Worm (Caenorhabditis elegans) whole organism, late embryonic: Measurements from ENCODE around the gene spc-1.

ENCODE experiments used
- C08G9.2 ChIP-seq: sonication (generic microtip); optimal IDR thresholded peaks from 2 replicates; lab custom pipeline; 2016; ENCODE audit warnings: mild to moderate bottlenecking, missing genetic modification characterization, moderate library complexity, missing compliant biosample characterization
- C38D4.7 ChIP-seq: fragments of 200-800 bp; sonication (Bioruptor generic); optimal IDR thresholded peaks from 2 replicates; lab custom pipeline; 2018; ENCODE audit warnings: mild to moderate bottlenecking, missing genetic modification characterization, moderate library complexity, missing compliant biosample characterization
- F13H6.1 ChIP-seq: sonication (generic microtip); optimal IDR thresholded peaks from 2 replicates; lab custom pipeline; 2016; ENCODE audit warnings: missing genetic modification characterization, missing compliant biosample characterization
- T23F11.4 ChIP-seq: fragments of 200-800 bp; sonication (Bioruptor generic); optimal IDR thresholded peaks from 2 replicates; lab custom pipeline; 2018; ENCODE audit warnings: mild to moderate bottlenecking, missing genetic modification characterization, missing compliant biosample characterization
- Y22D7AL.16 ChIP-seq: sonication (generic microtip); optimal IDR thresholded peaks from 2 replicates; lab custom pipeline; 2016; ENCODE audit warnings: missing genetic modification characterization, missing compliant biosample characterization
- ahr-1 ChIP-seq: sonication (generic microtip); optimal IDR thresholded peaks from 2 replicates; lab custom pipeline; 2016; ENCODE audit warnings: missing genetic modification characterization, missing compliant biosample characterization
- ama-1 ChIP-seq: fragments of 150-350 bp; optimal IDR thresholded peaks from 2 replicates; lab custom pipeline; 2014
- ceh-14 ChIP-seq: sonication (generic microtip); optimal IDR thresholded peaks from 2 replicates; lab custom pipeline; 2016; ENCODE audit warnings: missing genotype, missing genetic modification characterization, missing compliant biosample characterization
- ceh-2 ChIP-seq: sonication (generic microtip); optimal IDR thresholded peaks from 2 replicates; lab custom pipeline; 2016; ENCODE audit warnings: missing genotype, missing genetic modification characterization, missing compliant biosample characterization
- ceh-30 ChIP-seq: fragments of 150-350 bp; optimal IDR thresholded peaks from 2 replicates; lab custom pipeline; 2014; ENCODE audit warnings: missing biosample characterization, missing genetic modification characterization
- ceh-31 ChIP-seq: sonication (generic microtip); optimal IDR thresholded peaks from 2 replicates; lab custom pipeline; 2016; ENCODE audit warnings: missing genetic modification characterization, missing compliant biosample characterization
- ceh-34 ChIP-seq: sonication (generic microtip); optimal IDR thresholded peaks from 2 replicates; lab custom pipeline; 2016; ENCODE audit warnings: mild to moderate bottlenecking, missing genetic modification characterization, missing compliant biosample characterization
- ceh-48 ChIP-seq: sonication (generic microtip); optimal IDR thresholded peaks from 2 replicates; lab custom pipeline; 2016; ENCODE audit warnings: missing genetic modification characterization, inconsistent platforms, missing compliant biosample characterization
- ceh-9 ChIP-seq: sonication (generic microtip); optimal IDR thresholded peaks from 2 replicates; lab custom pipeline; 2016; ENCODE audit warnings: mild to moderate bottlenecking, missing genetic modification characterization, inconsistent platforms, missing compliant biosample characterization
- dve-1 ChIP-seq: sonication (generic microtip); optimal IDR thresholded peaks from 2 replicates; lab custom pipeline; 2017; ENCODE audit warnings: antibody characterized with exemption, mild to moderate bottlenecking, missing genetic modification characterization, missing compliant biosample characterization
- eyg-1 ChIP-seq: sonication (generic microtip); optimal IDR thresholded peaks from 2 replicates; lab custom pipeline; 2016; ENCODE audit warnings: missing genotype, missing genetic modification characterization, missing compliant biosample characterization
- gmeb-2 ChIP-seq: sonication (generic microtip); optimal IDR thresholded peaks from 2 replicates; lab custom pipeline; 2016; ENCODE audit warnings: missing genetic modification characterization, inconsistent platforms, missing compliant biosample characterization
- hlh-13 ChIP-seq: fragments of 200-800 bp; sonication (Bioruptor generic); optimal IDR thresholded peaks from 2 replicates; lab custom pipeline; 2018; ENCODE audit warnings: mild to moderate bottlenecking, missing genetic modification characterization, missing compliant biosample characterization
- hlh-6 ChIP-seq: sonication (generic microtip); optimal IDR thresholded peaks from 2 replicates; lab custom pipeline; 2016; ENCODE audit warnings: missing genotype, missing genetic modification characterization, missing compliant biosample characterization
- hlh-8 ChIP-seq: sonication (generic microtip); optimal IDR thresholded peaks from 2 replicates; lab custom pipeline; 2016; ENCODE audit warnings: missing genotype, missing genetic modification characterization, missing compliant biosample characterization
- lim-6 ChIP-seq: sonication (generic microtip); optimal IDR thresholded peaks from 2 replicates; lab custom pipeline; 2016; ENCODE audit warnings: missing genetic modification characterization, missing compliant biosample characterization
- madf-2 ChIP-seq: sonication (generic microtip); optimal IDR thresholded peaks from 2 replicates; lab custom pipeline; 2017; ENCODE audit warnings: missing genetic modification characterization, missing compliant biosample characterization
- mec-3 ChIP-seq: sonication (generic microtip); optimal IDR thresholded peaks from 2 replicates; lab custom pipeline; 2016; ENCODE audit warnings: borderline replicate concordance, missing genetic modification characterization, missing compliant biosample characterization
- nfya-1 ChIP-seq: sonication (generic microtip); optimal IDR thresholded peaks from 2 replicates; lab custom pipeline; 2017; ENCODE audit warnings: missing genetic modification characterization, mild to moderate bottlenecking, missing compliant biosample characterization, antibody characterized with exemption, moderate library complexity
- nhr-11 ChIP-seq: fragments of 150-350 bp; optimal IDR thresholded peaks from 2 replicates; lab custom pipeline; 2014; ENCODE audit warnings: missing biosample characterization, missing genetic modification characterization
- odd-2 ChIP-seq: sonication (generic microtip); optimal IDR thresholded peaks from 2 replicates; lab custom pipeline; 2017; ENCODE audit warnings: antibody characterized with exemption, mild to moderate bottlenecking, missing genetic modification characterization, missing compliant biosample characterization
- pag-3 ChIP-seq: sonication (generic microtip); optimal IDR thresholded peaks from 2 replicates; lab custom pipeline; 2016; ENCODE audit warnings: missing compliant biosample characterization, missing genetic modification characterization, borderline replicate concordance
- pat-9 ChIP-seq: fragments of 200-800 bp; sonication (Bioruptor generic); optimal IDR thresholded peaks from 2 replicates; lab custom pipeline; 2018; ENCODE audit warnings: mild to moderate bottlenecking, missing genetic modification characterization, moderate library complexity, missing compliant biosample characterization
- pax-1 ChIP-seq: fragments of 150-350 bp; optimal IDR thresholded peaks from 2 replicates; lab custom pipeline; 2014; ENCODE audit warnings: missing biosample characterization, missing genetic modification characterization
- rnt-1 ChIP-seq: sonication (generic microtip); optimal IDR thresholded peaks from 2 replicates; lab custom pipeline; 2016; ENCODE audit warnings: missing genetic modification characterization, missing compliant biosample characterization
- sdc-2 ChIP-seq: sonication (generic microtip); optimal IDR thresholded peaks from 2 replicates; lab custom pipeline; 2016; ENCODE audit warnings: missing genotype, missing genetic modification characterization, missing compliant biosample characterization
- sox-2 ChIP-seq: fragments of 200-800 bp; sonication (Bioruptor generic); IDR thresholded peaks from 2 replicates; pipeline ENCODE4 v1.3.6; 2022; ENCODE audit warnings: missing genetic modification reagents, missing genetic modification characterization, missing compliant biosample characterization
- sox-4 ChIP-seq: sonication (generic microtip); optimal IDR thresholded peaks from 2 replicates; lab custom pipeline; 2017; ENCODE audit warnings: mild to moderate bottlenecking, missing genetic modification characterization, inconsistent platforms, missing compliant biosample characterization
- tbx-2 ChIP-seq: sonication (generic microtip); optimal IDR thresholded peaks from 2 replicates; lab custom pipeline; 2016; ENCODE audit warnings: missing genetic modification characterization, missing compliant biosample characterization
- tbx-7 ChIP-seq: sonication (generic microtip); optimal IDR thresholded peaks from 2 replicates; lab custom pipeline; 2016; ENCODE audit warnings: missing genotype, missing genetic modification characterization, missing compliant biosample characterization
- ttx-3 ChIP-seq: sonication (generic microtip); optimal IDR thresholded peaks from 2 replicates; lab custom pipeline; 2016; ENCODE audit warnings: missing genetic modification reagents, missing genetic modification characterization, missing compliant biosample characterization
- unc-3 ChIP-seq, 2 experiments: fragments of 200-800 bp in 1 of 2; sonication (Bioruptor generic) in 1 of 2; sonication (generic microtip) in 1 of 2; conservative IDR thresholded peaks in 1 of 2; optimal IDR thresholded peaks in 1 of 2; 2 replicates each; pipeline versions ENCODE4 v1.3.6 to Lab custom; 2016 to 2022; ENCODE audit warnings: missing compliant biosample characterization in 2 of 2, missing genetic modification characterization in 2 of 2, missing genetic modification reagents in 1 of 2
- unc-42 ChIP-seq: sonication (generic microtip); optimal IDR thresholded peaks from 2 replicates; lab custom pipeline; 2016; ENCODE audit warnings: missing genotype, missing genetic modification characterization, missing compliant biosample characterization
- unc-86 ChIP-seq: sonication (generic microtip); optimal IDR thresholded peaks from 2 replicates; lab custom pipeline; 2016; ENCODE audit warnings: missing genetic modification characterization, missing compliant biosample characterization

The spc-1 gene

DNA sequence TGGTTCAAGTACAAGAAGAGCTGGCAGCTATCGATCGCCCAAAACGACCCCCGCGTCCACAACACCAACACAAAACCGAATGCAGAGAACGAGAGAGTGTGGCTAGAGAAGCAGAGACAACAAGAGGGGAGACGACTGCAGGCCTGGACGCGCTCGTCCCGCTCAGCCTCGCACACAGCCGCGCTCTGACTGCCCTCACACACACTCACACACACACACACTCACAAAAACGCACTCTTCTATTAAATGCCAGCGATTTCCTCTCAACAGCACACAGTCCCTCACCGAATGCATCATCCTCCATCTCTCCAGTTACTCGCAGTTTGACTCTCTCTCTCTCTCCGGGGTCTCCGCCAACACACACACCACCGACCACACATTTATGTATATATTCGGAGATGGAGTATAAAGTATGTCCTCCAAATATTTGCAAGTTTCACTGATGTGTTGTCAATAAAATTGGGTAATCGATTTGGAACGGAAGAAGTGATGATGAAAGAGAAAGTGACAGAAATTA, 805 bp upstream of the spc-1 start (continued):
- TF ChIP-seq madf-2 (peak; percentile 31), odd-2 (no peak), sox-4 (tag; lab: Kevin White, UChicago) (peak; percentile 74), T23F11.4 (GFP tag; lab: Kevin White, UChicago) (peak; percentile 72), ceh-30 (tag; lab: Kevin White, UChicago) (no peak), nhr-11 (no peak), hlh-6 (tag; lab: Kevin White, UChicago) (peak; percentile 80), tbx-7 (tag; lab: Kevin White, UChicago) (peak; percentile 46), ttx-3 (no peak), F13H6.1 (tag; lab: Kevin White, UChicago) (peak; percentile 76), pat-9 (tag; lab: Kevin White, UChicago) (peak; percentile 62), tbx-2 (peak; percentile 96), ahr-1 (tag; lab: Kevin White, UChicago) (no peak), ceh-48 (tag; lab: Kevin White, UChicago) (peak; percentile 65), ceh-14 (tag; lab: Kevin White, UChicago) (peak; percentile 75), ceh-34 (tag; lab: Kevin White, UChicago) (peak; percentile 97), sdc-2 (tag; lab: Kevin White, UChicago) (peak; percentile 88), mec-3 (tag; lab: Kevin White, UChicago) (no peak), Y22D7AL.16 (tag; lab: Kevin White, UChicago) (peak; percentile 42), eyg-1 (tag; lab: Kevin White, UChicago) (peak; percentile 59), unc-3 (GFP tag; conservative IDR thresholded peaks at IDR 0.05; lab: Robert Waterston, UW) (no peak; the same call in 1 of the 2 replicates), unc-3 (tag; optimal IDR thresholded peaks at IDR 0.05; lab: Kevin White, UChicago) (peak; percentile 43), ceh-9 (tag; lab: Kevin White, UChicago) (no peak)
- TF ChIP-seq, all 69 proteins: peak for 50

DNA sequence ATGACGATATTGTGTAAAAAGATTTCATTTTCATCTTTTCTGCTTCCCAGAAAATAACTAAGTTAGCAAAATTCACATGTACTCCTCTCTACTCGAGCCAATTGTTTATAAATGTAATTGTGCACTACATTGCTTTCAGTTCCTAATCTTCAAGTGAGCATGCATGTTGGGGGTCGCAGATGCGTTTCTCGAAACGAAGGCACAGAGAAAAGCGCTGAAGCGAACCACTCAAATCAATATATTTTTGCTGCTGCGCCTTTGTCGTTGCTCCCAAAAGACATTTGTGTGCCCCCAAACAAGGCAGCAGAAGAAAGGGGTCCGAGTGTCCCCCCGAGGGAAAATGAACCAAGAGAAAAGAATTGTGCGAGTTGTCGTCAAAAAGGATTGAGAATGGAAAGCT, 646 bp downstream of the spc-1 start:
- peak; percentile 33 for TF ChIP-seq ceh-14 (tag; lab: Kevin White, UChicago)
- no peak for TF ChIP-seq unc-86
- peak; percentile 6 for TF ChIP-seq tbx-2
- TF ChIP-seq ceh-30 (tag; lab: Kevin White, UChicago), result no peak
- no peak for TF ChIP-seq sdc-2 (tag; lab: Kevin White, UChicago)
- TF ChIP-seq lim-6, result no peak
- no peak for TF ChIP-seq pax-1 (tag; lab: Kevin White, UChicago)
- no peak for TF ChIP-seq ceh-2
- TF ChIP-seq ceh-31, result peak; percentile 61
- TF ChIP-seq unc-42 (tag; lab: Kevin White, UChicago), result peak; percentile 87
- TF ChIP-seq unc-3 (GFP tag; conservative IDR thresholded peaks at IDR 0.05; lab: Robert Waterston, UW), result no peak
- TF ChIP-seq unc-3 (tag; optimal IDR thresholded peaks at IDR 0.05; lab: Kevin White, UChicago), result peak; percentile 20
- TF ChIP-seq ceh-48 (tag; lab: Kevin White, UChicago), result peak; percentile 70
- peak; percentile 19 for TF ChIP-seq nfya-1
- no peak for TF ChIP-seq C38D4.7 (GFP tag; lab: Kevin White, UChicago)
- TF ChIP-seq hlh-8 (tag; lab: Kevin White, UChicago), result no peak
- TF ChIP-seq F13H6.1 (tag; lab: Kevin White, UChicago), result no peak
- TF ChIP-seq pag-3, result no peak

DNA sequence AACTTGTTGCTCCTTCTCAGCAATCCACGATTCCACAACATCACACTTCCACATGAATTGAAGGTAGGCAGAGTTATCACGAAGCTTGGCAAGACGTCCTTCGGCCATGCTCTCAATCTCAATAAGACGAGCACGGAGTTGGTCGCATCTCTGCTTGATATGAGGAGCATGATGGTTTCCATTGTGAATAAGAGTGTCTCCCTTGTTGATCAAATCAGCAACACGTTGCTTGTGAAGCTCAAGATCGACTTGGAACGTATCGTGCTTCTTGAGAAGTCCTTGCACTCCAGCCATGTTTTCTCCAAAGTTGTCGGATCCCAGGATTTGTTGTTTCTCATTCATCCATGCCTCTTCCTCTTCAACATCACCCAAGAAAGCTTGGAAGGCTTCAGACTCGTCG, 7.3 kb downstream of the spc-1 start:
- TF ChIP-seq gmeb-2 (tag; lab: Kevin White, UChicago), result no peak
- no peak for TF ChIP-seq ama-1
- TF ChIP-seq rnt-1 (tag; lab: Kevin White, UChicago), result no peak
- TF ChIP-seq hlh-13 (GFP tag; lab: Kevin White, UChicago), result no peak
- no peak for TF ChIP-seq sox-2 (GFP tag; lab: Robert Waterston, UW)
- TF ChIP-seq F13H6.1 (tag; lab: Kevin White, UChicago), result no peak
- TF ChIP-seq C08G9.2 (tag; lab: Kevin White, UChicago), result no peak
- TF ChIP-seq dve-1 (tag; lab: Kevin White, UChicago), result no peak
- no peak for TF ChIP-seq ahr-1 (tag; lab: Kevin White, UChicago)
